Fruit fly (Drosophila melanogaster) whole organism, embryonic: ENCODE results near the gene CG1233.

Experiments used
- Awh ChIP-seq: fragments of 200-800 bp; sonication (Bioruptor generic); IDR thresholded peaks from 2 replicates; pipeline ENCODE4, ENCODE4 v1.3.6; 2022; ENCODE audit warnings: missing biosample characterization, missing genetic modification characterization
- CG10979 ChIP-seq: fragments of 200-800 bp; sonication (Bioruptor generic); optimal IDR thresholded peaks from 2 replicates; lab custom pipeline; 2018; ENCODE audit warnings: missing biosample characterization, mild to moderate bottlenecking, missing genetic modification characterization, moderate library complexity
- CG12155 ChIP-seq: fragments of 200-800 bp; sonication (Bioruptor generic); optimal IDR thresholded peaks from 3 replicates; lab custom pipeline; 2016; ENCODE audit warnings: missing biosample characterization, missing genetic modification characterization
- CG12391 ChIP-seq: fragments of 200-800 bp; sonication (Bioruptor generic); optimal IDR thresholded peaks from 3 replicates; lab custom pipeline; 2018; ENCODE audit warnings: missing biosample characterization, mild to moderate bottlenecking, missing genetic modification characterization, moderate library complexity
- CG14965 ChIP-seq: fragments of 200-800 bp; sonication (Bioruptor generic); optimal IDR thresholded peaks from 2 replicates; lab custom pipeline; 2016; ENCODE audit warnings: missing biosample characterization, missing genetic modification characterization, borderline replicate concordance
- CG15269 ChIP-seq: fragments of 200-800 bp; sonication (Bioruptor generic); optimal IDR thresholded peaks from 2 replicates; lab custom pipeline; 2018; ENCODE audit warnings: missing biosample characterization, mild to moderate bottlenecking, missing genetic modification characterization, moderate library complexity
- CG17829 ChIP-seq: fragments of 200-800 bp; optimal IDR thresholded peaks from 2 replicates; lab custom pipeline; 2019; ENCODE audit warnings: missing biosample characterization, mild to moderate bottlenecking, missing genetic modification characterization, moderate library complexity
- CG2875 ChIP-seq: fragments of 200-800 bp; sonication (Bioruptor generic); optimal IDR thresholded peaks from 2 replicates; lab custom pipeline; 2017; ENCODE audit warnings: missing biosample characterization, mild to moderate bottlenecking, missing genetic modification characterization, missing genetic modification reagents
- CG31365 ChIP-seq: fragments of 200-800 bp; sonication (Bioruptor generic); optimal IDR thresholded peaks from 2 replicates; lab custom pipeline; 2018; ENCODE audit warnings: missing biosample characterization, mild to moderate bottlenecking, missing genetic modification characterization
- CG8089 ChIP-seq: fragments of 200-800 bp; sonication (Bioruptor generic); optimal IDR thresholded peaks from 3 replicates; lab custom pipeline; 2016; ENCODE audit warnings: missing biosample characterization, missing genetic modification characterization
- CG8388 ChIP-seq: fragments of 200-800 bp; sonication (Bioruptor generic); optimal IDR thresholded peaks from 2 replicates; lab custom pipeline; 2019; ENCODE audit warnings: missing biosample characterization, mild to moderate bottlenecking, missing genetic modification characterization, moderate library complexity
- CG9876 ChIP-seq: fragments of 200-800 bp; sonication (Bioruptor generic); optimal IDR thresholded peaks from 2 replicates; lab custom pipeline; 2016; ENCODE audit warnings: missing biosample characterization, missing genetic modification characterization
- Ets65A ChIP-seq: fragments of 200-800 bp; sonication (Bioruptor generic); peaks from one replicate; lab custom pipeline; 2016; ENCODE audit warnings: missing biosample characterization, missing genetic modification characterization
- Fer2 ChIP-seq: fragments of 200-800 bp; sonication (Bioruptor generic); optimal IDR thresholded peaks from 2 replicates; lab custom pipeline; 2018; ENCODE audit warnings: missing biosample characterization, mild to moderate bottlenecking, missing genetic modification characterization, moderate library complexity
- Gug ChIP-seq: fragments of 200-800 bp; sonication (Bioruptor generic); IDR thresholded peaks from 4 replicates; pipeline ENCODE4 v1.3.6; 2022; ENCODE audit warnings: missing biosample characterization, missing genetic modification characterization
- HHEX ChIP-seq: fragments of 200-800 bp; sonication (Bioruptor generic); optimal IDR thresholded peaks from 3 replicates; lab custom pipeline; 2017; ENCODE audit warnings: missing biosample characterization, mild to moderate bottlenecking, missing genetic modification characterization, missing genetic modification reagents
- HLH4C ChIP-seq: fragments of 200-800 bp; sonication (Bioruptor generic); IDR thresholded peaks from 3 replicates; pipeline ENCODE4 v1.3.6; 2022; ENCODE audit warnings: missing biosample characterization, missing genetic modification characterization; ENCODE audit not compliant: partially characterized antibody
- Hey ChIP-seq: fragments of 200-800 bp; sonication (Bioruptor generic); optimal IDR thresholded peaks from 3 replicates; lab custom pipeline; 2018; ENCODE audit warnings: missing biosample characterization, mild to moderate bottlenecking, missing genetic modification characterization
- Lim3 ChIP-seq: fragments of 200-800 bp; sonication (Bioruptor generic); IDR thresholded peaks from 2 replicates; pipeline ENCODE4 v1.3.6; 2022; ENCODE audit warnings: missing biosample characterization, missing genetic modification characterization
- Lpt ChIP-seq: fragments of >200 bp; optimal IDR thresholded peaks from 2 replicates; lab custom pipeline; 2018; ENCODE audit warnings: missing biosample characterization, missing genetic modification characterization
- MBD-R2 ChIP-seq: fragments of 200-800 bp; sonication (Bioruptor generic); IDR thresholded peaks from 2 replicates; pipeline ENCODE4 v1.3.6; 2022; ENCODE audit warnings: missing biosample characterization, missing genetic modification characterization
- Mes4 ChIP-seq: fragments of 200-800 bp; sonication (Bioruptor generic); optimal IDR thresholded peaks from 2 replicates; lab custom pipeline; 2016; ENCODE audit warnings: missing biosample characterization, missing genetic modification characterization
- Rx ChIP-seq: fragments of 200-800 bp; sonication (Bioruptor generic); IDR thresholded peaks from 2 replicates; pipeline ENCODE4 v1.3.6; 2022; ENCODE audit warnings: missing biosample characterization, missing genetic modification characterization
- Spps ChIP-seq: fragments of 200-800 bp; sonication (Bioruptor generic); optimal IDR thresholded peaks from 2 replicates; lab custom pipeline; 2018; ENCODE audit warnings: missing biosample characterization, mild to moderate bottlenecking, missing genetic modification characterization
- Trl ChIP-seq, 3 experiments: fragments of >200 bp in 2 of 3; fragments of 200-800 bp in 1 of 3; sonication (Bioruptor generic) in 1 of 3; optimal IDR thresholded peaks; 2 replicates in 1 of 3; 3 replicates in 2 of 3; lab custom pipeline; 2016 to 2017; ENCODE audit warnings: missing biosample characterization in 1 of 3, missing genetic modification characterization in 1 of 3
- ac ChIP-seq: fragments of 200-800 bp; sonication (Bioruptor generic); optimal IDR thresholded peaks from 3 replicates; lab custom pipeline; 2017; ENCODE audit warnings: missing biosample characterization, mild to moderate bottlenecking, missing genetic modification characterization
- amos ChIP-seq: fragments of 200-800 bp; sonication (Bioruptor generic); IDR thresholded peaks from 2 replicates; pipeline ENCODE4 v1.3.6; 2022; ENCODE audit warnings: missing biosample characterization, missing genetic modification characterization; ENCODE audit not compliant: partially characterized antibody
- az2 ChIP-seq: fragments of 200-800 bp; sonication (Bioruptor generic); optimal IDR thresholded peaks from 3 replicates; lab custom pipeline; 2016; ENCODE audit warnings: missing biosample characterization, missing genetic modification characterization
- bab2 ChIP-seq: fragments of 200-800 bp; sonication (Bioruptor generic); optimal IDR thresholded peaks from 2 replicates; lab custom pipeline; 2016; ENCODE audit warnings: missing biosample characterization, missing genetic modification characterization
- bsh ChIP-seq, 2 experiments: fragments of 200-800 bp; sonication (Bioruptor generic); optimal IDR thresholded peaks; 2 replicates each; lab custom pipeline; 2017 to 2018; ENCODE audit warnings: mild to moderate bottlenecking in 2 of 2, missing biosample characterization in 2 of 2, missing genetic modification characterization in 2 of 2, moderate library complexity in 1 of 2
- btn ChIP-seq: fragments of 200-800 bp; sonication (Bioruptor generic); optimal IDR thresholded peaks from 2 replicates; lab custom pipeline; 2016; ENCODE audit warnings: missing biosample characterization, missing genetic modification characterization
- chm ChIP-seq: fragments of 200-800 bp; sonication (Bioruptor generic); IDR thresholded peaks from 2 replicates; pipeline ENCODE4 v1.3.6; 2022; ENCODE audit warnings: missing biosample characterization, missing genetic modification characterization
- croc ChIP-seq: fragments of 200-800 bp; sonication (Bioruptor generic); conservative IDR thresholded peaks from 3 replicates; pipeline ENCODE4 v1.3.6; 2022; ENCODE audit warnings: missing biosample characterization, missing genetic modification characterization
- disco-r ChIP-seq: fragments of 200-800 bp; sonication (Bioruptor generic); optimal IDR thresholded peaks from 2 replicates; lab custom pipeline; 2016; ENCODE audit warnings: missing biosample characterization, missing genetic modification characterization
- en ChIP-seq: fragments of 200-800 bp; sonication (Bioruptor generic); optimal IDR thresholded peaks from 2 replicates; lab custom pipeline; 2016; ENCODE audit warnings: missing biosample characterization, missing genetic modification characterization
- gce ChIP-seq: fragments of 200-800 bp; sonication (Bioruptor generic); IDR thresholded peaks from 3 replicates; pipeline ENCODE4 v1.3.6; 2022; ENCODE audit warnings: missing biosample characterization, missing genetic modification characterization
- ham ChIP-seq: fragments of 200-800 bp; sonication (Bioruptor generic); IDR thresholded peaks from 2 replicates; pipeline ENCODE4 v1.3.6; 2022; ENCODE audit warnings: missing biosample characterization, missing genetic modification characterization
- ind ChIP-seq: fragments of 200-800 bp; sonication (Bioruptor generic); optimal IDR thresholded peaks from 3 replicates; lab custom pipeline; 2016; ENCODE audit warnings: missing biosample characterization, missing genetic modification characterization
- lola ChIP-seq, 3 experiments: fragments of >200 bp in 2 of 3; fragments of 200-800 bp in 1 of 3; sonication (Bioruptor generic) in 1 of 3; optimal IDR thresholded peaks; 2 replicates each; lab custom pipeline; 2017 to 2019; ENCODE audit warnings: missing biosample characterization in 3 of 3, missing genetic modification characterization in 3 of 3, mild to moderate bottlenecking in 1 of 3, moderate library complexity in 1 of 3
- nerfin-1 ChIP-seq: fragments of 200-800 bp; sonication (Bioruptor generic); optimal IDR thresholded peaks from 3 replicates; lab custom pipeline; 2019; ENCODE audit warnings: missing biosample characterization, mild to moderate bottlenecking, missing genetic modification characterization, moderate library complexity
- nerfin-2 ChIP-seq: fragments of 200-800 bp; sonication (Bioruptor generic); IDR thresholded peaks from 2 replicates; pipeline ENCODE4 v1.3.6; 2022; ENCODE audit warnings: missing biosample characterization, missing genetic modification characterization; ENCODE audit not compliant: partially characterized antibody
- nom ChIP-seq: fragments of 200-800 bp; sonication (Bioruptor generic); optimal IDR thresholded peaks from 2 replicates; lab custom pipeline; 2017; ENCODE audit warnings: missing biosample characterization, missing genetic modification characterization, mild to moderate bottlenecking, moderate library complexity, missing genetic modification reagents
- peb ChIP-seq: fragments of 200-800 bp; sonication (Bioruptor generic); IDR thresholded peaks from 2 replicates; pipeline ENCODE4 v1.3.6; 2022; ENCODE audit warnings: missing biosample characterization, missing genetic modification characterization
- pfk ChIP-seq: fragments of 200-800 bp; sonication (Bioruptor generic); optimal IDR thresholded peaks from 2 replicates; lab custom pipeline; 2018; ENCODE audit warnings: missing biosample characterization, mild to moderate bottlenecking, missing genetic modification characterization, moderate library complexity
- sisA ChIP-seq: fragments of 200-800 bp; sonication (Bioruptor generic); IDR thresholded peaks from 2 replicates; pipeline ENCODE4 v1.3.6; 2022; ENCODE audit warnings: missing biosample characterization, missing genetic modification characterization
- usp ChIP-seq: fragments of >200 bp; optimal IDR thresholded peaks from 2 replicates; lab custom pipeline; 2017; ENCODE audit warnings: missing biosample characterization, missing genetic modification characterization
- zfh1 ChIP-seq: fragments of 200-800 bp; sonication (Bioruptor generic); IDR thresholded peaks from 3 replicates; pipeline ENCODE4 v1.3.6; 2022; ENCODE audit warnings: missing biosample characterization, missing genetic modification characterization

CG1233 gene

dm6 chr3L:385095-385494 lies 23.8 kb downstream of the CG1233 start:
- TF ChIP-seq nerfin-1 (tag; lab: Kevin White, UChicago) (no peak), nom (peak; percentile 28)

- peak in 1 of 2 experiments; percentile 1 for TF ChIP-seq bsh (GFP tag; optimal IDR thresholded peaks at IDR 0.05; lab: Kevin White, UChicago)
- peak; percentile 75 for TF ChIP-seq Ets65A (GFP tag; lab: Kevin White, UChicago)
- TF ChIP-seq peb (GFP tag; lab: Robert Waterston, UW) = no peak
- TF ChIP-seq, all 482 proteins: peak for 2
Measured at dm6 chr3L:388094-388493, 26.8 kb downstream of the CG1233 start.

dm6 chr3L:390194-390593 lies 28.9 kb downstream of the CG1233 start:
- TF ChIP-seq en (GFP tag; lab: Kevin White, UChicago) (no peak), CG14965 (GFP tag; lab: Kevin White, UChicago) (no peak), Lim3 (no peak), CG31365 (tag; lab: Kevin White, UChicago) (no peak), CG17829 (tag; lab: Kevin White, UChicago) (peak; percentile 13), btn (no peak), bab2 (GFP tag; lab: Kevin White, UChicago) (no peak), Awh (GFP tag; lab: Robert Waterston, UW) (0 out of 2 replicates have a peak, but pooled peaks have one; percentile 14), sisA (GFP tag; lab: Robert Waterston, UW) (peak; percentile 52), MBD-R2 (GFP tag; lab: Robert Waterston, UW) (no peak), nerfin-2 (peak; percentile 41; the same call in 1 of the 2 replicates), usp (no peak), ind (GFP tag; lab: Kevin White, UChicago) (no peak), ham (GFP tag; lab: Robert Waterston, UW) (no peak), Mes4 (GFP tag; lab: Kevin White, UChicago) (no peak), Gug (no peak), CG10979 (peak; percentile 30), pfk (GFP tag; lab: Kevin White, UChicago) (no peak), ac (GFP tag; lab: Kevin White, UChicago) (no peak), Rx (GFP tag; lab: Robert Waterston, UW) (no peak), lola (GFP tag; optimal IDR thresholded peaks at IDR 0.05; lab: Kevin White, UChicago) (no peak), Spps (tag; lab: Kevin White, UChicago) (peak; percentile 17), Hey (tag; lab: Kevin White, UChicago) (no peak), CG8089 (GFP tag; lab: Kevin White, UChicago) (no peak), Lpt (no peak), HLH4C (GFP tag; lab: Robert Waterston, UW) (no peak), croc (peak; percentile 37; the same call in 2 of the 3 replicates), amos (GFP tag; lab: Robert Waterston, UW) (peak; percentile 41; the same call in 1 of the 2 replicates), Trl (optimal IDR thresholded peaks at IDR 0.05; lab: Kevin White, UChicago) (no peak), Trl (GFP tag; optimal IDR thresholded peaks at IDR 0.05; lab: Kevin White, UChicago) (no peak), Fer2 (tag; lab: Kevin White, UChicago) (no peak), CG12155 (GFP tag; lab: Kevin White, UChicago) (no peak), CG15269 (no peak), CG8388 (GFP tag; lab: Kevin White, UChicago) (no peak), chm (GFP tag; lab: Robert Waterston, UW) (no peak), CG9876 (GFP tag; lab: Kevin White, UChicago) (no peak), CG2875 (GFP tag; lab: Kevin White, UChicago) (no peak), disco-r (GFP tag; lab: Kevin White, UChicago) (no peak), CG12391 (tag; lab: Kevin White, UChicago) (no peak), zfh1 (peak; percentile 49; the same call in 1 of the 3 replicates), HHEX (GFP tag; lab: Kevin White, UChicago) (no peak), az2 (no peak), Ets65A (GFP tag; lab: Kevin White, UChicago) (peak; percentile 90), gce (GFP tag; lab: Robert Waterston, UW) (no peak)
